Fruit fly (Drosophila melanogaster) whole organism, embryonic: ENCODE measurements around the gene CG34238.

Experiments used
- Abd-B ChIP-seq: fragments of 200-800 bp; sonication (Bioruptor generic); optimal IDR thresholded peaks from 2 replicates; lab custom pipeline; 2018; ENCODE audit warnings: missing biosample characterization, mild to moderate bottlenecking, missing genetic modification characterization, moderate library complexity
- Asciz ChIP-seq: fragments of 200-800 bp; sonication (Bioruptor generic); optimal IDR thresholded peaks from 2 replicates; lab custom pipeline; 2017; ENCODE audit warnings: missing biosample characterization, mild to moderate bottlenecking, missing genetic modification characterization, missing genetic modification reagents
- Atf3 ChIP-seq: fragments of 200-800 bp; sonication (Bioruptor generic); optimal IDR thresholded peaks from 3 replicates; lab custom pipeline; 2016; ENCODE audit warnings: missing biosample characterization, missing genetic modification characterization
- CG10147 ChIP-seq: fragments of 200-800 bp; sonication (Bioruptor generic); optimal IDR thresholded peaks from 2 replicates; lab custom pipeline; 2019; ENCODE audit warnings: missing biosample characterization, mild to moderate bottlenecking, missing genetic modification characterization, moderate library complexity
- CG10274 ChIP-seq: fragments of 200-800 bp; sonication (Bioruptor generic); optimal IDR thresholded peaks from 3 replicates; lab custom pipeline; 2017; ENCODE audit warnings: missing biosample characterization, mild to moderate bottlenecking, missing genetic modification characterization
- CG10543 ChIP-seq: fragments of 200-800 bp; sonication (Bioruptor generic); optimal IDR thresholded peaks from 3 replicates; lab custom pipeline; 2017; ENCODE audit warnings: missing biosample characterization, mild to moderate bottlenecking, missing genetic modification characterization, moderate library complexity
- CG11093 ChIP-seq: fragments of 200-800 bp; sonication (Bioruptor generic); IDR thresholded peaks from 3 replicates; pipeline ENCODE4 v1.3.6; 2022; ENCODE audit warnings: missing biosample characterization, missing genetic modification characterization
- CG11398 ChIP-seq: fragments of 200-800 bp; sonication (Bioruptor generic); optimal IDR thresholded peaks from 2 replicates; lab custom pipeline; 2016; ENCODE audit warnings: missing biosample characterization, missing genetic modification characterization
- CG12744 ChIP-seq: fragments of 200-800 bp; sonication (Bioruptor generic); optimal IDR thresholded peaks from 2 replicates; lab custom pipeline; 2016; ENCODE audit warnings: missing biosample characterization, missing genetic modification characterization
- CG14710 ChIP-seq: fragments of 200-800 bp; sonication (Bioruptor generic); optimal IDR thresholded peaks from 3 replicates; lab custom pipeline; 2019; ENCODE audit warnings: missing biosample characterization, mild to moderate bottlenecking, missing genetic modification characterization, moderate library complexity
- CG15601 ChIP-seq: fragments of 200-800 bp; sonication (Bioruptor generic); optimal IDR thresholded peaks from 3 replicates; lab custom pipeline; 2019; ENCODE audit warnings: missing biosample characterization, mild to moderate bottlenecking, missing genetic modification characterization, moderate library complexity
- CG1647 ChIP-seq: fragments of 200-800 bp; sonication (Bioruptor generic); optimal IDR thresholded peaks from 3 replicates; lab custom pipeline; 2016; ENCODE audit warnings: missing biosample characterization, missing genetic modification characterization
- CG18764 ChIP-seq: fragments of 200-800 bp; sonication (Bioruptor generic); optimal IDR thresholded peaks from 3 replicates; lab custom pipeline; 2016; ENCODE audit warnings: missing biosample characterization, missing genetic modification characterization
- CG2129 ChIP-seq: fragments of 200-800 bp; sonication (Bioruptor generic); IDR thresholded peaks from 2 replicates; pipeline ENCODE4 v1.3.6; 2022; ENCODE audit warnings: missing biosample characterization, missing genetic modification characterization; ENCODE audit not compliant: partially characterized antibody
- CG2678 ChIP-seq: fragments of 200-800 bp; sonication (Bioruptor generic); optimal IDR thresholded peaks from 3 replicates; lab custom pipeline; 2019; ENCODE audit warnings: missing biosample characterization, mild to moderate bottlenecking, missing genetic modification characterization, moderate library complexity
- CG31388 ChIP-seq: fragments of 200-800 bp; sonication (Bioruptor generic); optimal IDR thresholded peaks from 2 replicates; lab custom pipeline; 2016; ENCODE audit warnings: missing biosample characterization, missing genetic modification characterization
- CG32767 ChIP-seq: fragments of 200-800 bp; sonication (Bioruptor generic); IDR thresholded peaks from 2 replicates; pipeline ENCODE4 v1.3.6; 2022; ENCODE audit warnings: missing biosample characterization, missing genetic modification characterization
- CG32772 ChIP-seq: fragments of 200-800 bp; sonication (Bioruptor generic); IDR thresholded peaks from 2 replicates; pipeline ENCODE4 v1.3.6; 2022; ENCODE audit warnings: missing biosample characterization, missing genetic modification characterization
- CG33213 ChIP-seq: fragments of 200-800 bp; sonication (Bioruptor generic); optimal IDR thresholded peaks from 3 replicates; lab custom pipeline; 2016; ENCODE audit warnings: missing biosample characterization, missing genetic modification characterization
- CG34224 ChIP-seq: fragments of 200-800 bp; sonication (Bioruptor generic); IDR thresholded peaks from 3 replicates; pipeline ENCODE4 v1.3.6; 2022; ENCODE audit warnings: missing biosample characterization, missing genetic modification characterization; ENCODE audit not compliant: partially characterized antibody
- CG34422 ChIP-seq: fragments of 200-800 bp; sonication (Bioruptor generic); IDR thresholded peaks from 3 replicates; pipeline ENCODE4 v1.3.6; 2022; ENCODE audit warnings: missing biosample characterization, missing genetic modification characterization
- CG3838 ChIP-seq: fragments of 200-800 bp; sonication (Bioruptor generic); optimal IDR thresholded peaks from 3 replicates; lab custom pipeline; 2016; ENCODE audit warnings: missing biosample characterization, missing genetic modification characterization
- CG4404 ChIP-seq: fragments of 200-800 bp; sonication (Bioruptor generic); IDR thresholded peaks from 2 replicates; pipeline ENCODE4 v1.3.6; 2022; ENCODE audit warnings: missing biosample characterization, missing genetic modification characterization
- CG5245 ChIP-seq: fragments of 200-800 bp; sonication (Bioruptor generic); optimal IDR thresholded peaks from 3 replicates; lab custom pipeline; 2016; ENCODE audit warnings: missing biosample characterization, missing genetic modification characterization
- CG9609 ChIP-seq: fragments of 200-800 bp; sonication (Bioruptor generic); optimal IDR thresholded peaks from 3 replicates; lab custom pipeline; 2016; ENCODE audit warnings: missing biosample characterization, missing genetic modification characterization
- Dbx ChIP-seq: fragments of 200-800 bp; sonication (Bioruptor generic); IDR thresholded peaks from 3 replicates; pipeline ENCODE4 v1.3.6; 2022; ENCODE audit warnings: missing biosample characterization, missing genetic modification characterization
- E2f2 ChIP-seq: fragments of 200-800 bp; sonication (Bioruptor generic); IDR thresholded peaks from 2 replicates; pipeline ENCODE4 v1.3.6; 2022; ENCODE audit warnings: missing biosample characterization, missing genetic modification characterization
- Ets65A ChIP-seq: fragments of 200-800 bp; sonication (Bioruptor generic); peaks from one replicate; lab custom pipeline; 2016; ENCODE audit warnings: missing biosample characterization, missing genetic modification characterization
- HLHmδ ChIP-seq: fragments of 200-800 bp; sonication (Bioruptor generic); optimal IDR thresholded peaks from 2 replicates; lab custom pipeline; 2018; ENCODE audit warnings: missing biosample characterization, mild to moderate bottlenecking, missing genetic modification characterization, moderate library complexity
- Mad ChIP-seq: fragments of 200-800 bp; sonication (Bioruptor generic); optimal IDR thresholded peaks from 2 replicates; lab custom pipeline; 2016; ENCODE audit warnings: missing biosample characterization, missing genetic modification characterization
- Meics ChIP-seq: fragments of 200-800 bp; sonication (Bioruptor generic); optimal IDR thresholded peaks from 2 replicates; lab custom pipeline; 2017; ENCODE audit warnings: missing biosample characterization, mild to moderate bottlenecking, missing genetic modification characterization
- NC2α ChIP-seq: fragments of 200-800 bp; sonication (Bioruptor generic); optimal IDR thresholded peaks from 2 replicates; lab custom pipeline; 2016; ENCODE audit warnings: missing biosample characterization, missing genetic modification characterization
- Optix ChIP-seq: fragments of 200-800 bp; sonication (Bioruptor generic); IDR thresholded peaks from 3 replicates; pipeline ENCODE4 v1.3.6; 2022; ENCODE audit warnings: missing biosample characterization, missing genetic modification characterization
- Sry-β ChIP-seq: fragments of 200-800 bp; sonication (Bioruptor generic); optimal IDR thresholded peaks from 2 replicates; lab custom pipeline; 2018; ENCODE audit warnings: missing biosample characterization, mild to moderate bottlenecking, missing genetic modification characterization, moderate library complexity
- ac ChIP-seq: fragments of 200-800 bp; sonication (Bioruptor generic); optimal IDR thresholded peaks from 3 replicates; lab custom pipeline; 2017; ENCODE audit warnings: missing biosample characterization, mild to moderate bottlenecking, missing genetic modification characterization
- ase ChIP-seq: fragments of 200-800 bp; sonication (Bioruptor generic); IDR thresholded peaks from 3 replicates; pipeline ENCODE4 v1.3.6; 2022; ENCODE audit warnings: missing biosample characterization, missing genetic modification characterization
- caup ChIP-seq: fragments of 200-800 bp; sonication (Bioruptor generic); optimal IDR thresholded peaks from 3 replicates; lab custom pipeline; 2017; ENCODE audit warnings: missing biosample characterization, mild to moderate bottlenecking, missing genetic modification characterization, moderate library complexity; ENCODE audit not compliant: severe bottlenecking
- ci ChIP-seq: fragments of 200-800 bp; sonication (Bioruptor generic); IDR thresholded peaks from 3 replicates; pipeline ENCODE4 v1.3.6; 2022; ENCODE audit warnings: missing biosample characterization, missing genetic modification characterization
- corto ChIP-seq: fragments of 200-800 bp; sonication (Bioruptor generic); optimal IDR thresholded peaks from 2 replicates; lab custom pipeline; 2016; ENCODE audit warnings: missing biosample characterization, mild to moderate bottlenecking, missing genetic modification characterization, moderate library complexity
- eyg ChIP-seq: fragments of 200-800 bp; sonication (Bioruptor generic); optimal IDR thresholded peaks from 3 replicates; lab custom pipeline; 2016; ENCODE audit warnings: missing biosample characterization, missing genetic modification characterization
- ind ChIP-seq: fragments of 200-800 bp; sonication (Bioruptor generic); optimal IDR thresholded peaks from 3 replicates; lab custom pipeline; 2016; ENCODE audit warnings: missing biosample characterization, missing genetic modification characterization
- kni ChIP-seq: fragments of 200-800 bp; sonication (Bioruptor generic); optimal IDR thresholded peaks from 3 replicates; lab custom pipeline; 2017; ENCODE audit warnings: mild to moderate bottlenecking, missing biosample characterization, missing genetic modification reagents, missing genetic modification characterization
- lola ChIP-seq, 3 experiments: fragments of >200 bp in 2 of 3; fragments of 200-800 bp in 1 of 3; sonication (Bioruptor generic) in 1 of 3; optimal IDR thresholded peaks; 2 replicates each; lab custom pipeline; 2017 to 2019; ENCODE audit warnings: missing biosample characterization in 3 of 3, missing genetic modification characterization in 3 of 3, mild to moderate bottlenecking in 1 of 3, moderate library complexity in 1 of 3
- pb ChIP-seq: fragments of 200-800 bp; sonication (Bioruptor generic); optimal IDR thresholded peaks from 3 replicates; lab custom pipeline; 2016; ENCODE audit warnings: missing biosample characterization, missing genetic modification characterization
- scrt ChIP-seq: fragments of 200-800 bp; sonication (Bioruptor generic); optimal IDR thresholded peaks from 2 replicates; lab custom pipeline; 2018; ENCODE audit warnings: missing biosample characterization, mild to moderate bottlenecking, missing genetic modification characterization, moderate library complexity
- usp ChIP-seq: fragments of >200 bp; optimal IDR thresholded peaks from 2 replicates; lab custom pipeline; 2017; ENCODE audit warnings: missing biosample characterization, missing genetic modification characterization
- vfl ChIP-seq: fragments of 200-800 bp; sonication (Bioruptor generic); optimal IDR thresholded peaks from 2 replicates; lab custom pipeline; 2016; ENCODE audit warnings: missing biosample characterization, missing genetic modification characterization
- wdn ChIP-seq: fragments of 200-800 bp; sonication (Bioruptor generic); IDR thresholded peaks from 2 replicates; pipeline ENCODE4 v1.3.6; 2022; ENCODE audit warnings: missing biosample characterization, missing genetic modification characterization
- zen2 ChIP-seq: fragments of 200-800 bp; sonication (Bioruptor generic); IDR thresholded peaks from 3 replicates; pipeline ENCODE4 v1.3.6; 2022; ENCODE audit warnings: missing biosample characterization, missing genetic modification characterization; ENCODE audit not compliant: partially characterized antibody

Gene CG34238

DNA sequence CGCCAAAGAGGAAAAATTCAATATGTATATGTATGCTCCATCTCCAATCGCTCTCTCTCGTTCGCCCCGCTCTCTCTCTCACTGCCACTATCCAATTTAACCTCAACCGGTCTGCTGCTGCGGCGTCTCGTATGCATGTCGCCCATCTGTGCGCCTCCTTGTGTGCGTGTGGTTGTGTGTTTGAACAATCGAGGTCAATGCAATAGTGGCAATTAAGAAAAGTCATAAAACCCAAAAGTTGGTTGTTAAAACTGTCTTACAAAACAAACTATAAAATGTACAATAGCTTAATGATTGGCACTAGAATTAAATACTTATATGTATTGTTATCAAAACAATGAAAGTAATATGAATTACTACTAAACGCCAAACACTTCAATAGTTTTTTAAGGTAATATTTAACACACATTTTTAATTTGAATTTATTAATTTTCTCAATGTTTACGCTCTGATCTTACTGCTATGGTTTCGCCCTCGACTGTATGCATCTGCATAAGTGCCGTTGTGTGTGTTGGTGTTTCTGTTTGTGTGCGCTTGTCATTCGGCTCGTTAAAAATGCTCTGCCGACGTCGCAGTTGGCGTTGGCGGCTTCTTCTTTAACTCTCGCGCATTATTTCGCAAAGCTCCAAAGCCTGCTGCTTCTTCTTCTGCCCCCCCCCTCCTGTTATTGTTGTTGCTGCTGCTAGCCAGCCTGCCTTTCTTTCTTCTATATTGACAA, 39.3 kb downstream of the CG34238 start (continued):
- peak; percentile 98 for TF ChIP-seq Abd-B (GFP tag; lab: Kevin White, UChicago)
- peak; percentile 97 for TF ChIP-seq ac (GFP tag; lab: Kevin White, UChicago)
- TF ChIP-seq CG31388 = peak; percentile 68
- TF ChIP-seq Mad (GFP tag; lab: Kevin White, UChicago) = peak; percentile 88
- peak; percentile 98 for TF ChIP-seq CG14710 (tag; lab: Kevin White, UChicago)
- peak; percentile 90 for TF ChIP-seq CG4404 (GFP tag; lab: Robert Waterston, UW)
- peak; percentile 93 for TF ChIP-seq CG32767 (GFP tag; lab: Robert Waterston, UW)
- peak; percentile 85; the same call in 2 of the 3 replicates for TF ChIP-seq ase (GFP tag; lab: Robert Waterston, UW)
- TF ChIP-seq CG11093 (GFP tag; lab: Robert Waterston, UW) = peak; percentile 89
- TF ChIP-seq CG18764 (GFP tag; lab: Kevin White, UChicago) = peak; percentile 91
- no peak for TF ChIP-seq HLHmδ (GFP tag; lab: Kevin White, UChicago)
- TF ChIP-seq Dbx (GFP tag; lab: Robert Waterston, UW) = peak; percentile 90
- TF ChIP-seq Ets65A (GFP tag; lab: Kevin White, UChicago) = peak; percentile 95
- peak; percentile 89 for TF ChIP-seq CG34422 (GFP tag; lab: Robert Waterston, UW)
- peak; percentile 57; the same call in 1 of the 2 replicates for TF ChIP-seq wdn (GFP tag; lab: Robert Waterston, UW)
- peak; percentile 75 for TF ChIP-seq E2f2
- TF ChIP-seq CG10147 = peak; percentile 95
- TF ChIP-seq NC2α (GFP tag; lab: Kevin White, UChicago) = peak; percentile 64
- peak; percentile 92 for TF ChIP-seq ind (GFP tag; lab: Kevin White, UChicago)
- TF ChIP-seq CG33213 (GFP tag; lab: Kevin White, UChicago) = peak; percentile 61
- peak; percentile 94 for TF ChIP-seq corto (GFP tag; lab: Kevin White, UChicago)
- TF ChIP-seq CG10274 (GFP tag; lab: Kevin White, UChicago) = peak; percentile 89
- TF ChIP-seq eyg (GFP tag; lab: Kevin White, UChicago) = peak; percentile 56
- no peak for TF ChIP-seq CG34224 (GFP tag; lab: Robert Waterston, UW)
- peak; percentile 69 for TF ChIP-seq CG9609 (GFP tag; lab: Kevin White, UChicago)
- TF ChIP-seq CG2129 (GFP tag; lab: Robert Waterston, UW) = no peak
- peak; percentile 78 for TF ChIP-seq CG1647 (GFP tag; lab: Kevin White, UChicago)
- TF ChIP-seq CG2678 (tag; lab: Kevin White, UChicago) = peak; percentile 99
- peak; percentile 97 for TF ChIP-seq CG10543
- no peak for TF ChIP-seq usp (GFP tag; lab: Kevin White, UChicago)
- TF ChIP-seq ci (GFP tag; lab: Robert Waterston, UW) = peak; percentile 88
- TF ChIP-seq CG12744 = peak; percentile 85
- peak; percentile 76 for TF ChIP-seq CG3838 (GFP tag; lab: Kevin White, UChicago)
- peak; percentile 66 for TF ChIP-seq CG11398
- TF ChIP-seq lola (GFP tag; optimal IDR thresholded peaks at IDR 0.05; lab: Kevin White, UChicago) = peak in 1 of 3 experiments; percentile 99
- TF ChIP-seq CG32772 (GFP tag; lab: Robert Waterston, UW) = peak; percentile 90
- peak; percentile 83 for TF ChIP-seq vfl (GFP tag; lab: Kevin White, UChicago)
- TF ChIP-seq pb (GFP tag; lab: Kevin White, UChicago) = peak; percentile 87
- peak; percentile 98 for TF ChIP-seq CG15601 (tag; lab: Kevin White, UChicago)
- TF ChIP-seq Atf3 (GFP tag; lab: Kevin White, UChicago) = peak; percentile 78
- TF ChIP-seq Asciz = peak; percentile 98
- TF ChIP-seq caup (GFP tag; lab: Kevin White, UChicago) = peak; percentile 95
- TF ChIP-seq CG5245 (GFP tag; lab: Kevin White, UChicago) = peak; percentile 88
- TF ChIP-seq Sry-β (GFP tag; lab: Kevin White, UChicago) = peak; percentile 67
- peak; percentile 41; the same call in 1 of the 3 replicates for TF ChIP-seq Optix
- TF ChIP-seq scrt (GFP tag; lab: Kevin White, UChicago) = peak; percentile 95
- no peak for TF ChIP-seq zen2 (GFP tag; lab: Robert Waterston, UW)
- TF ChIP-seq Meics (GFP tag; lab: Kevin White, UChicago) = peak; percentile 97
- TF ChIP-seq kni (GFP tag; lab: Kevin White, UChicago) = peak; percentile 98
